Worm (Caenorhabditis elegans) whole organism, L1 larva: ENCODE data around the gene D1086.9.

Source experiments
- C16A3.4 ChIP-seq: fragments of 150-350 bp; optimal IDR thresholded peaks from 2 replicates; lab custom pipeline; 2014; ENCODE audit warnings: missing biosample characterization, missing genetic modification characterization
- F16B12.6 ChIP-seq: fragments of 150-350 bp; optimal IDR thresholded peaks from 2 replicates; lab custom pipeline; 2014; ENCODE audit warnings: missing biosample characterization, missing genetic modification characterization
- Y116A8C.19 ChIP-seq: sonication (generic microtip); optimal IDR thresholded peaks from 2 replicates; lab custom pipeline; 2016; ENCODE audit warnings: missing compliant biosample characterization, missing genetic modification characterization, borderline replicate concordance
- aly-2 ChIP-seq: fragments of 150-350 bp; optimal IDR thresholded peaks from 2 replicates; lab custom pipeline; 2014; ENCODE audit warnings: missing biosample characterization, missing genetic modification characterization
- blmp-1 ChIP-seq: fragments of 150-350 bp; optimal IDR thresholded peaks from 2 replicates; lab custom pipeline; 2014; ENCODE audit warnings: missing biosample characterization, missing genetic modification characterization
- ceh-63 ChIP-seq: fragments of 200-800 bp; sonication (Bioruptor generic); optimal IDR thresholded peaks from 2 replicates; lab custom pipeline; 2018; ENCODE audit warnings: mild to moderate bottlenecking, missing genetic modification characterization, missing compliant biosample characterization
- ceh-8 ChIP-seq: fragments of 200-800 bp; sonication (Bioruptor generic); optimal IDR thresholded peaks from 2 replicates; lab custom pipeline; 2018; ENCODE audit warnings: mild to moderate bottlenecking, missing genetic modification characterization, moderate library complexity, missing compliant biosample characterization
- ceh-82 ChIP-seq, 3 experiments: fragments of 150-350 bp in 1 of 3; sonication (generic microtip) in 2 of 3; optimal IDR thresholded peaks; 2 replicates each; lab custom pipeline; 2014 to 2017; ENCODE audit warnings: missing biosample characterization in 3 of 3, missing genetic modification characterization in 3 of 3
- ceh-90 ChIP-seq: sonication (generic microtip); optimal IDR thresholded peaks from 2 replicates; lab custom pipeline; 2016; ENCODE audit warnings: missing genetic modification characterization, missing compliant biosample characterization
- ces-1 ChIP-seq: fragments of 150-350 bp; optimal IDR thresholded peaks from 2 replicates; lab custom pipeline; 2014; ENCODE audit warnings: missing biosample characterization, missing genetic modification reagents, missing genetic modification characterization
- dpl-1 ChIP-seq, 3 experiments: fragments of 150-350 bp in 2 of 3; sonication (generic microtip) in 1 of 3; optimal IDR thresholded peaks; 2 replicates each; lab custom pipeline; 2014 to 2017; ENCODE audit warnings: missing biosample characterization in 3 of 3, missing genetic modification characterization in 3 of 3, missing genetic modification reagents in 3 of 3
- dsc-1 ChIP-seq: sonication (generic microtip); optimal IDR thresholded peaks from 2 replicates; lab custom pipeline; 2016; ENCODE audit warnings: mild to moderate bottlenecking, missing genetic modification characterization, missing compliant biosample characterization
- efl-3 ChIP-seq: fragments of 200-800 bp; sonication (Bioruptor generic); optimal IDR thresholded peaks from 2 replicates; lab custom pipeline; 2018; ENCODE audit warnings: mild to moderate bottlenecking, missing genetic modification characterization, missing compliant biosample characterization
- egl-13 ChIP-seq: sonication (generic microtip); optimal IDR thresholded peaks from 2 replicates; lab custom pipeline; 2016; ENCODE audit warnings: missing genotype, missing genetic modification reagents, missing genetic modification characterization, missing compliant biosample characterization
- egl-27 ChIP-seq, 2 experiments: fragments of 150-350 bp in 1 of 2; sonication (generic microtip); optimal IDR thresholded peaks; 3 replicates each; lab custom pipeline; 2017 to 2018; ENCODE audit warnings: missing biosample characterization in 2 of 2, missing genetic modification characterization in 2 of 2, missing genetic modification reagents in 2 of 2
- elt-2 ChIP-seq: sonication (generic microtip); optimal IDR thresholded peaks from 2 replicates; lab custom pipeline; 2016; ENCODE audit warnings: missing genetic modification characterization, mild to moderate bottlenecking, inconsistent platforms, missing compliant biosample characterization, missing genetic modification reagents
- elt-3 ChIP-seq, 6 experiments: fragments of 150-350 bp in 1 of 6; sonication (generic microtip); optimal IDR thresholded peaks; 2 replicates each; lab custom pipeline; 2017 to 2018; ENCODE audit warnings: missing biosample characterization in 6 of 6, missing genetic modification characterization in 6 of 6, inconsistent platforms in 1 of 6
- fkh-10 ChIP-seq: sonication (generic microtip); optimal IDR thresholded peaks from 2 replicates; lab custom pipeline; 2017; ENCODE audit warnings: missing biosample characterization, missing genetic modification reagents, missing genetic modification characterization
- fkh-8 ChIP-seq: sonication (generic microtip); optimal IDR thresholded peaks from 2 replicates; lab custom pipeline; 2016; ENCODE audit warnings: mild to moderate bottlenecking, missing genetic modification characterization, missing compliant biosample characterization
- fos-1 ChIP-seq: fragments of 150-350 bp; optimal IDR thresholded peaks from 2 replicates; lab custom pipeline; 2014; ENCODE audit warnings: missing biosample characterization, missing genetic modification characterization
- grh-1 ChIP-seq: fragments of 200-800 bp; sonication (Bioruptor generic); IDR thresholded peaks from 2 replicates; pipeline ENCODE4 v1.3.6; 2022; ENCODE audit warnings: missing genetic modification reagents, missing genetic modification characterization, missing compliant biosample characterization
- hlh-17 ChIP-seq: fragments of 200-800 bp; sonication (Bioruptor generic); optimal IDR thresholded peaks from 2 replicates; lab custom pipeline; 2018; ENCODE audit warnings: missing genetic modification characterization, mild to moderate bottlenecking, missing compliant biosample characterization, moderate library complexity, borderline replicate concordance
- hlh-4 ChIP-seq: sonication (generic microtip); optimal IDR thresholded peaks from 2 replicates; lab custom pipeline; 2016; ENCODE audit warnings: mild to moderate bottlenecking, missing genetic modification characterization, missing compliant biosample characterization
- hpl-2 ChIP-seq: fragments of 150-350 bp; optimal IDR thresholded peaks from 2 replicates; lab custom pipeline; 2014; ENCODE audit warnings: missing biosample characterization, missing genetic modification reagents, missing genetic modification characterization
- isw-1 ChIP-seq: fragments of 200-800 bp; sonication (Bioruptor generic); IDR thresholded peaks from 2 replicates; pipeline ENCODE4 v1.3.6; 2022; ENCODE audit warnings: missing genetic modification characterization, missing compliant biosample characterization
- lin-13 ChIP-seq: fragments of 150-350 bp; optimal IDR thresholded peaks from 2 replicates; lab custom pipeline; 2014; ENCODE audit warnings: missing biosample characterization, missing genetic modification reagents, missing genetic modification characterization
- lin-14 ChIP-seq: fragments of 200-800 bp; sonication (Bioruptor generic); optimal IDR thresholded peaks from 2 replicates; lab custom pipeline; 2018; ENCODE audit warnings: mild to moderate bottlenecking, missing genetic modification characterization, moderate library complexity, missing compliant biosample characterization
- lin-15B ChIP-seq: fragments of 150-350 bp; sonication (generic microtip); optimal IDR thresholded peaks from 3 replicates; lab custom pipeline; 2014; ENCODE audit warnings: missing biosample characterization, missing genetic modification characterization
- lsy-2 ChIP-seq, 2 experiments: fragments of 150-350 bp; optimal IDR thresholded peaks; 2 replicates each; lab custom pipeline; 2014; ENCODE audit warnings: missing biosample characterization in 2 of 2, missing genetic modification characterization in 2 of 2
- mdl-1 ChIP-seq, 2 experiments: fragments of 150-350 bp; optimal IDR thresholded peaks; 2 replicates each; lab custom pipeline; 2014 to 2017; ENCODE audit warnings: missing biosample characterization in 2 of 2, missing genetic modification characterization in 2 of 2, inconsistent platforms in 1 of 2
- mef-2 ChIP-seq: fragments of 150-350 bp; optimal IDR thresholded peaks from 2 replicates; lab custom pipeline; 2014; ENCODE audit warnings: missing biosample characterization, missing genetic modification characterization
- mep-1 ChIP-seq: fragments of 150-350 bp; optimal IDR thresholded peaks from 2 replicates; lab custom pipeline; 2014; ENCODE audit warnings: missing biosample characterization, missing genetic modification characterization
- nhr-11 ChIP-seq: fragments of 150-350 bp; optimal IDR thresholded peaks from 2 replicates; lab custom pipeline; 2014; ENCODE audit warnings: missing biosample characterization, missing genetic modification characterization
- nhr-19 ChIP-seq: fragments of 200-800 bp; sonication (Bioruptor generic); conservative IDR thresholded peaks from 2 replicates; pipeline ENCODE4 v1.3.6; 2022; ENCODE audit warnings: missing genetic modification characterization, missing compliant biosample characterization
- nhr-20 ChIP-seq: sonication (generic microtip); optimal IDR thresholded peaks from 2 replicates; lab custom pipeline; 2016; ENCODE audit warnings: mild to moderate bottlenecking, missing genetic modification characterization, missing compliant biosample characterization
- nhr-76 ChIP-seq: sonication (generic microtip); optimal IDR thresholded peaks from 2 replicates; lab custom pipeline; 2017; ENCODE audit warnings: missing biosample characterization, missing genetic modification characterization
- nhr-77 ChIP-seq: fragments of 150-350 bp; optimal IDR thresholded peaks from 2 replicates; lab custom pipeline; 2014; ENCODE audit warnings: missing biosample characterization, missing genetic modification characterization
- nhr-84 ChIP-seq: sonication (generic microtip); optimal IDR thresholded peaks from 2 replicates; lab custom pipeline; 2017; ENCODE audit warnings: missing biosample characterization, missing genetic modification characterization
- nhr-90 ChIP-seq: sonication (generic microtip); optimal IDR thresholded peaks from 2 replicates; lab custom pipeline; 2016; ENCODE audit warnings: mild to moderate bottlenecking, missing genetic modification characterization, missing compliant biosample characterization; ENCODE audit not compliant: poor library complexity
- pax-3 ChIP-seq: fragments of 200-800 bp; sonication (Bioruptor generic); optimal IDR thresholded peaks from 2 replicates; lab custom pipeline; 2018; ENCODE audit warnings: mild to moderate bottlenecking, missing genetic modification characterization, moderate library complexity, missing compliant biosample characterization
- rnt-1 ChIP-seq: sonication (generic microtip); optimal IDR thresholded peaks from 2 replicates; lab custom pipeline; 2016; ENCODE audit warnings: mild to moderate bottlenecking, missing genetic modification characterization, moderate library complexity, missing compliant biosample characterization
- snpc-4 ChIP-seq: fragments of 150-350 bp; optimal IDR thresholded peaks from 2 replicates; lab custom pipeline; 2014; ENCODE audit warnings: missing biosample characterization, missing genetic modification characterization
- sox-4 ChIP-seq: sonication (generic microtip); optimal IDR thresholded peaks from 2 replicates; lab custom pipeline; 2016; ENCODE audit warnings: missing genetic modification characterization, missing compliant biosample characterization
- sup-37 ChIP-seq: fragments of 200-800 bp; sonication (Bioruptor generic); optimal IDR thresholded peaks from 2 replicates; lab custom pipeline; 2018; ENCODE audit warnings: mild to moderate bottlenecking, missing genetic modification characterization, missing compliant biosample characterization
- swsn-7 ChIP-seq: sonication (generic microtip); optimal IDR thresholded peaks from 2 replicates; lab custom pipeline; 2016; ENCODE audit warnings: missing genetic modification characterization, missing compliant biosample characterization
- unc-130 ChIP-seq: fragments of 150-350 bp; optimal IDR thresholded peaks from 2 replicates; lab custom pipeline; 2017; ENCODE audit warnings: missing biosample characterization, missing genetic modification characterization, inconsistent platforms
- unc-30 ChIP-seq: sonication (generic microtip); optimal IDR thresholded peaks from 2 replicates; lab custom pipeline; 2017; ENCODE audit warnings: missing biosample characterization, missing genetic modification characterization
- unc-86 ChIP-seq: sonication (generic microtip); optimal IDR thresholded peaks from 2 replicates; lab custom pipeline; 2016; ENCODE audit warnings: missing genetic modification characterization, missing compliant biosample characterization
- vab-15 ChIP-seq: sonication (generic microtip); optimal IDR thresholded peaks from 2 replicates; lab custom pipeline; 2017; ENCODE audit warnings: missing genotype, mild to moderate bottlenecking, missing genetic modification characterization, missing compliant biosample characterization
- zag-1 ChIP-seq: fragments of 150-350 bp; optimal IDR thresholded peaks from 2 replicates; lab custom pipeline; 2014; ENCODE audit warnings: missing biosample characterization, missing genetic modification characterization
- zip-4 ChIP-seq: fragments of 200-800 bp; sonication (Bioruptor generic); optimal IDR thresholded peaks from 2 replicates; lab custom pipeline; 2018; ENCODE audit warnings: mild to moderate bottlenecking, missing genetic modification characterization, moderate library complexity, missing compliant biosample characterization
- ztf-11 ChIP-seq, 2 experiments: sonication (generic microtip); optimal IDR thresholded peaks; 2 replicates each; lab custom pipeline; 2016 to 2017; ENCODE audit warnings: missing genetic modification characterization in 2 of 2, missing biosample characterization in 1 of 2, missing compliant biosample characterization in 1 of 2
- ztf-4 ChIP-seq: fragments of 150-350 bp; optimal IDR thresholded peaks from 2 replicates; lab custom pipeline; 2014; ENCODE audit warnings: missing biosample characterization, missing genetic modification characterization

The D1086.9 gene

ce11 chrV:14092403-14092802 is 11.7 kb upstream of the D1086.9 start, which contains the start of gene D1086.3:
D1086.3 (plus strand) TSS chrV:14092792.
- no peak for TF ChIP-seq vab-15 (tag; lab: Kevin White, UChicago)
- TF ChIP-seq elt-2 (tag; lab: Kevin White, UChicago): peak; percentile 55
- no peak for TF ChIP-seq ztf-4 (tag; lab: Kevin White, UChicago)
- peak; percentile 65 for TF ChIP-seq swsn-7 (tag; lab: Kevin White, UChicago)
- no peak for TF ChIP-seq egl-13
- no peak for TF ChIP-seq ztf-11 (tag; optimal IDR thresholded peaks at IDR 0.05; lab: Kevin White, UChicago)
- no peak for TF ChIP-seq blmp-1 (tag; lab: Kevin White, UChicago)
- TF ChIP-seq mef-2 (tag; lab: Kevin White, UChicago): no peak
- no peak for TF ChIP-seq pax-3 (tag; lab: Kevin White, UChicago)
- TF ChIP-seq lsy-2 (tag; optimal IDR thresholded peaks at IDR 0.05; lab: Kevin White, UChicago): peak in 1 of 2 experiments; percentile 42
- peak; percentile 47 for TF ChIP-seq dsc-1 (tag; lab: Kevin White, UChicago)
- TF ChIP-seq grh-1: peak; percentile 53; the same call in 1 of the 2 replicates
- peak; percentile 51 for TF ChIP-seq nhr-20 (tag; lab: Kevin White, UChicago)
- TF ChIP-seq lin-14 (GFP tag; lab: Kevin White, UChicago): peak; percentile 4
- TF ChIP-seq mep-1 (tag; lab: Kevin White, UChicago): peak; percentile 4
- no peak for TF ChIP-seq isw-1 (GFP tag; lab: Robert Waterston, UW)
- no peak for TF ChIP-seq fkh-8 (tag; lab: Kevin White, UChicago)
- no peak for TF ChIP-seq sup-37 (GFP tag; lab: Kevin White, UChicago)
- TF ChIP-seq hpl-2 (GFP tag; lab: Kevin White, UChicago): no peak
- no peak for TF ChIP-seq sox-4 (tag; lab: Kevin White, UChicago)
- TF ChIP-seq nhr-90: peak; percentile 82
- TF ChIP-seq ceh-82 (tag; optimal IDR thresholded peaks at IDR 0.05; lab: Kevin White, UChicago): no peak
- TF ChIP-seq unc-30 (tag; lab: Kevin White, UChicago): no peak
- no peak for TF ChIP-seq dpl-1 (GFP tag; optimal IDR thresholded peaks at IDR 0.05; lab: Kevin White, UChicago)
- TF ChIP-seq elt-3 (tag; optimal IDR thresholded peaks at IDR 0.05; lab: Kevin White, UChicago): peak in 1 of 6 experiments; percentile 7
- no peak for TF ChIP-seq F16B12.6 (tag; lab: Kevin White, UChicago)
- no peak for TF ChIP-seq nhr-84 (tag; lab: Kevin White, UChicago)
- no peak for TF ChIP-seq mdl-1 (tag; optimal IDR thresholded peaks at IDR 0.05; lab: Kevin White, UChicago)
- TF ChIP-seq ceh-63 (GFP tag; lab: Kevin White, UChicago): no peak
- TF ChIP-seq ceh-90 (tag; lab: Kevin White, UChicago): no peak
- TF ChIP-seq zag-1 (tag; lab: Kevin White, UChicago): no peak
- no peak for TF ChIP-seq nhr-76 (tag; lab: Kevin White, UChicago)
- TF ChIP-seq unc-86 (tag; lab: Kevin White, UChicago): no peak
- no peak for TF ChIP-seq C16A3.4
- TF ChIP-seq unc-130 (tag; lab: Kevin White, UChicago): no peak
- TF ChIP-seq fos-1 (tag; lab: Kevin White, UChicago): no peak
- no peak for TF ChIP-seq zip-4 (GFP tag; lab: Kevin White, UChicago)
- TF ChIP-seq nhr-19 (GFP tag; lab: Robert Waterston, UW): peak; percentile 80
- no peak for TF ChIP-seq lin-13 (GFP tag; lab: Kevin White, UChicago)
- TF ChIP-seq Y116A8C.19 (tag; lab: Kevin White, UChicago): no peak
- TF ChIP-seq ces-1 (GFP tag; lab: Kevin White, UChicago): no peak
- no peak for TF ChIP-seq nhr-77 (tag; lab: Kevin White, UChicago)
- no peak for TF ChIP-seq lin-15B (tag; lab: Kevin White, UChicago)
- no peak for TF ChIP-seq ceh-8 (GFP tag; lab: Kevin White, UChicago)
- peak; percentile 98 for TF ChIP-seq snpc-4
- TF ChIP-seq fkh-10 (GFP tag; lab: Kevin White, UChicago): no peak
- TF ChIP-seq hlh-17 (GFP tag; lab: Kevin White, UChicago): no peak
- TF ChIP-seq hlh-4 (tag; lab: Kevin White, UChicago): no peak
- peak; percentile 37 for TF ChIP-seq aly-2 (tag; lab: Kevin White, UChicago)
- no peak for TF ChIP-seq egl-27 (tag; optimal IDR thresholded peaks at IDR 0.05; lab: Kevin White, UChicago)
- TF ChIP-seq efl-3: no peak
- no peak for TF ChIP-seq nhr-11 (tag; lab: Kevin White, UChicago)
- peak; percentile 82 for TF ChIP-seq rnt-1 (tag; lab: Kevin White, UChicago)
